Fruit fly (Drosophila melanogaster): ENCODE data around the gene Clp.

- TF ChIP-seq ro (GFP tag; IDR thresholded peaks at IDR 0.05) = no peak
- TF ChIP-seq zen2 (GFP tag; IDR thresholded peaks at IDR 0.05; ENCODE audit: partially characterized antibody) = no peak
- TF ChIP-seq CHES-1-like (GFP tag; optimal IDR thresholded peaks at IDR 0.05) = no peak
- TF ChIP-seq tin (GFP tag; optimal IDR thresholded peaks at IDR 0.05) = no peak
- TF ChIP-seq MESR4 (GFP tag; optimal IDR thresholded peaks at IDR 0.05) = no peak
- no peak for TF ChIP-seq CG11695 (GFP tag; IDR thresholded peaks at IDR 0.05)
- no peak for TF ChIP-seq CG14441 (GFP tag; IDR thresholded peaks at IDR 0.05)
- no peak for TF ChIP-seq pum (GFP tag; optimal IDR thresholded peaks at IDR 0.05)
- TF ChIP-seq Nf-YB (GFP tag; optimal IDR thresholded peaks at IDR 0.05) = no peak
- TF ChIP-seq CG1233 (GFP tag; optimal IDR thresholded peaks at IDR 0.05) = no peak
- no peak for TF ChIP-seq pho (GFP tag; optimal IDR thresholded peaks at IDR 0.05)
Observed at dm6 chr2L:840716-841115, 21.0 kb downstream of the Clp start.
